Fruit fly (Drosophila melanogaster) whole organism, embryonic: ENCODE results near the gene CG6959.
A peak's percentile ranks its signal among the peaks of the same experiment; 100 is the strongest.

Experiments used
- Ada2b ChIP-seq: fragments of 200-800 bp; sonication (Bioruptor generic); IDR thresholded peaks from 2 replicates; pipeline ENCODE4 v1.3.6; 2022; ENCODE audit warnings: missing biosample characterization, missing genetic modification characterization
- CG1024 ChIP-seq: fragments of 200-800 bp; sonication (Bioruptor generic); IDR thresholded peaks from 2 replicates; pipeline ENCODE4 v1.3.6; 2022; ENCODE audit warnings: missing biosample characterization, missing genetic modification characterization
- CG10267 ChIP-seq: fragments of 200-800 bp; sonication (Bioruptor generic); optimal IDR thresholded peaks from 2 replicates; lab custom pipeline; 2018; ENCODE audit warnings: missing biosample characterization, mild to moderate bottlenecking, missing genetic modification characterization, moderate library complexity
- CG10462 ChIP-seq: fragments of 200-800 bp; sonication (Bioruptor generic); optimal IDR thresholded peaks from 2 replicates; lab custom pipeline; 2016; ENCODE audit warnings: missing biosample characterization, missing genetic modification characterization
- CG10543 ChIP-seq: fragments of 200-800 bp; sonication (Bioruptor generic); optimal IDR thresholded peaks from 3 replicates; lab custom pipeline; 2017; ENCODE audit warnings: missing biosample characterization, mild to moderate bottlenecking, missing genetic modification characterization, moderate library complexity
- CG11696 ChIP-seq: fragments of 200-800 bp; sonication (Bioruptor generic); IDR thresholded peaks from 2 replicates; pipeline ENCODE4 v1.3.6; 2022; ENCODE audit warnings: missing biosample characterization, missing genetic modification characterization
- CG12391 ChIP-seq: fragments of 200-800 bp; sonication (Bioruptor generic); optimal IDR thresholded peaks from 3 replicates; lab custom pipeline; 2018; ENCODE audit warnings: missing biosample characterization, mild to moderate bottlenecking, missing genetic modification characterization, moderate library complexity
- CG12769 ChIP-seq: fragments of 200-800 bp; sonication (Bioruptor generic); optimal IDR thresholded peaks from 2 replicates; lab custom pipeline; 2019; ENCODE audit warnings: missing biosample characterization, mild to moderate bottlenecking, missing genetic modification characterization, moderate library complexity
- CG13287 ChIP-seq: fragments of 200-800 bp; sonication (Bioruptor generic); IDR thresholded peaks from 2 replicates; pipeline ENCODE4 v1.3.6; 2022; ENCODE audit warnings: missing biosample characterization, missing genetic modification characterization; ENCODE audit not compliant: partially characterized antibody
- CG13775 ChIP-seq: fragments of 200-800 bp; sonication (Bioruptor generic); optimal IDR thresholded peaks from 3 replicates; lab custom pipeline; 2017; ENCODE audit warnings: missing biosample characterization, mild to moderate bottlenecking, missing genetic modification characterization
- CG18011 ChIP-seq: fragments of 200-800 bp; sonication (Bioruptor generic); optimal IDR thresholded peaks from 2 replicates; lab custom pipeline; 2017; ENCODE audit warnings: missing biosample characterization, missing genetic modification characterization, mild to moderate bottlenecking, moderate library complexity, missing genotype
- CG3065 ChIP-seq: fragments of 200-800 bp; sonication (Bioruptor generic); optimal IDR thresholded peaks from 2 replicates; lab custom pipeline; 2016; ENCODE audit warnings: missing biosample characterization, missing genetic modification characterization
- CG31224 ChIP-seq: fragments of 200-800 bp; sonication (Bioruptor generic); IDR thresholded peaks from 2 replicates; pipeline ENCODE4 v1.3.6; 2022; ENCODE audit warnings: missing biosample characterization, missing genetic modification characterization
- CG31365 ChIP-seq: fragments of 200-800 bp; sonication (Bioruptor generic); optimal IDR thresholded peaks from 2 replicates; lab custom pipeline; 2018; ENCODE audit warnings: missing biosample characterization, mild to moderate bottlenecking, missing genetic modification characterization
- CG3163 ChIP-seq: fragments of 200-800 bp; sonication (Bioruptor generic); optimal IDR thresholded peaks from 3 replicates; lab custom pipeline; 2016; ENCODE audit warnings: missing biosample characterization, missing genetic modification characterization
- CG32532 ChIP-seq: fragments of 200-800 bp; sonication (Bioruptor generic); IDR thresholded peaks from 2 replicates; pipeline ENCODE4 v1.3.6; 2022; ENCODE audit warnings: missing biosample characterization, missing genetic modification characterization
- CG3726 ChIP-seq: fragments of 200-800 bp; sonication (Bioruptor generic); IDR thresholded peaks from 3 replicates; pipeline ENCODE4, ENCODE4 v1.3.6; 2022; ENCODE audit warnings: missing biosample characterization, missing genetic modification characterization
- CG4282 ChIP-seq: fragments of 200-800 bp; sonication (Bioruptor generic); optimal IDR thresholded peaks from 2 replicates; lab custom pipeline; 2016; ENCODE audit warnings: missing biosample characterization, missing genetic modification characterization
- CG4360 ChIP-seq: fragments of 200-800 bp; sonication (Bioruptor generic); IDR thresholded peaks from 2 replicates; pipeline ENCODE4 v1.3.6; 2022; ENCODE audit warnings: missing biosample characterization, missing genetic modification characterization
- CG6175 ChIP-seq: fragments of 200-800 bp; sonication (Bioruptor generic); IDR thresholded peaks from 3 replicates; pipeline ENCODE4 v1.3.6; 2022; ENCODE audit warnings: missing biosample characterization, missing genetic modification characterization
- CG6683 ChIP-seq: fragments of 200-800 bp; sonication (Bioruptor generic); optimal IDR thresholded peaks from 2 replicates; lab custom pipeline; 2017; ENCODE audit warnings: missing biosample characterization, mild to moderate bottlenecking, missing genetic modification characterization, missing genetic modification reagents
- CG8290 ChIP-seq, 3 experiments: fragments of 200-800 bp; sonication (Bioruptor generic); optimal IDR thresholded peaks; 2 replicates each; lab custom pipeline; 2016 to 2019; ENCODE audit warnings: missing biosample characterization in 3 of 3, missing genetic modification characterization in 3 of 3, mild to moderate bottlenecking in 2 of 3, moderate library complexity in 1 of 3
- CG8359 ChIP-seq: fragments of 200-800 bp; sonication (Bioruptor generic); optimal IDR thresholded peaks from 2 replicates; lab custom pipeline; 2017; ENCODE audit warnings: missing biosample characterization, mild to moderate bottlenecking, missing genetic modification characterization, borderline replicate concordance
- CG9215 ChIP-seq: fragments of 200-800 bp; sonication (Bioruptor generic); IDR thresholded peaks from 2 replicates; pipeline ENCODE4 v1.3.6; 2022; ENCODE audit warnings: missing biosample characterization, missing genetic modification characterization
- CG9609 ChIP-seq: fragments of 200-800 bp; sonication (Bioruptor generic); optimal IDR thresholded peaks from 3 replicates; lab custom pipeline; 2016; ENCODE audit warnings: missing biosample characterization, missing genetic modification characterization
- Dbx ChIP-seq: fragments of 200-800 bp; sonication (Bioruptor generic); IDR thresholded peaks from 3 replicates; pipeline ENCODE4 v1.3.6; 2022; ENCODE audit warnings: missing biosample characterization, missing genetic modification characterization
- Dek ChIP-seq: fragments of 200-800 bp; sonication (Bioruptor generic); optimal IDR thresholded peaks from 3 replicates; lab custom pipeline; 2019; ENCODE audit warnings: missing biosample characterization, mild to moderate bottlenecking, missing genetic modification characterization, moderate library complexity
- Dfd ChIP-seq, 2 experiments: fragments of >200 bp; optimal IDR thresholded peaks; 2 replicates each; lab custom pipeline; 2017; ENCODE audit warnings: missing biosample characterization in 2 of 2, missing genetic modification characterization in 2 of 2
- Dll ChIP-seq: fragments of 200-800 bp; sonication (Bioruptor generic); IDR thresholded peaks from 4 replicates; pipeline ENCODE4 v1.3.6; 2022; ENCODE audit warnings: missing biosample characterization, missing genetic modification characterization; ENCODE audit not compliant: partially characterized antibody
- H15 ChIP-seq: fragments of 200-800 bp; sonication (Bioruptor generic); IDR thresholded peaks from 3 replicates; pipeline ENCODE4 v1.3.6; 2022; ENCODE audit warnings: missing biosample characterization, missing genetic modification characterization
- H2.0 ChIP-seq: fragments of 200-800 bp; sonication (Bioruptor generic); IDR thresholded peaks from 2 replicates; pipeline ENCODE4 v1.3.6; 2022; ENCODE audit warnings: missing biosample characterization, missing genetic modification characterization
- Lpt ChIP-seq: fragments of >200 bp; optimal IDR thresholded peaks from 2 replicates; lab custom pipeline; 2018; ENCODE audit warnings: missing biosample characterization, missing genetic modification characterization
- Mes4 ChIP-seq: fragments of 200-800 bp; sonication (Bioruptor generic); optimal IDR thresholded peaks from 2 replicates; lab custom pipeline; 2016; ENCODE audit warnings: missing biosample characterization, missing genetic modification characterization
- Oaz ChIP-seq: fragments of 200-800 bp; sonication (Bioruptor generic); IDR thresholded peaks from 2 replicates; pipeline ENCODE4 v1.3.6; 2022; ENCODE audit warnings: missing biosample characterization, missing genetic modification characterization
- Optix ChIP-seq: fragments of 200-800 bp; sonication (Bioruptor generic); IDR thresholded peaks from 3 replicates; pipeline ENCODE4 v1.3.6; 2022; ENCODE audit warnings: missing biosample characterization, missing genetic modification characterization
- Ptx1 ChIP-seq: fragments of 200-800 bp; sonication (Bioruptor generic); IDR thresholded peaks from 2 replicates; pipeline ENCODE4 v1.3.6; 2022; ENCODE audit warnings: missing biosample characterization, missing genetic modification characterization
- Vsx1 ChIP-seq: fragments of 200-800 bp; sonication (Bioruptor generic); optimal IDR thresholded peaks from 2 replicates; lab custom pipeline; 2017; ENCODE audit warnings: missing biosample characterization, mild to moderate bottlenecking, missing genetic modification characterization, missing genetic modification reagents
- h ChIP-seq: fragments of >200 bp; optimal IDR thresholded peaks from 2 replicates; lab custom pipeline; 2017
- insv ChIP-seq, 2 experiments: fragments of 200-800 bp; sonication (Bioruptor generic); optimal IDR thresholded peaks; 3 replicates each; lab custom pipeline; 2016 to 2018; ENCODE audit warnings: missing biosample characterization in 2 of 2, missing genetic modification characterization in 2 of 2
- jigr1 ChIP-seq: fragments of 200-800 bp; sonication (Bioruptor generic); IDR thresholded peaks from 3 replicates; pipeline ENCODE4 v1.3.6; 2022; ENCODE audit warnings: missing biosample characterization, missing genetic modification characterization
- klu ChIP-seq: fragments of 200-800 bp; sonication (Bioruptor generic); IDR thresholded peaks from 2 replicates; pipeline ENCODE4 v1.3.6; 2022; ENCODE audit warnings: missing biosample characterization, missing genetic modification characterization
- lola ChIP-seq, 3 experiments: fragments of >200 bp in 2 of 3; fragments of 200-800 bp in 1 of 3; sonication (Bioruptor generic) in 1 of 3; optimal IDR thresholded peaks; 2 replicates each; lab custom pipeline; 2017 to 2019; ENCODE audit warnings: missing biosample characterization in 3 of 3, missing genetic modification characterization in 3 of 3, mild to moderate bottlenecking in 1 of 3, moderate library complexity in 1 of 3
- nerfin-2 ChIP-seq: fragments of 200-800 bp; sonication (Bioruptor generic); IDR thresholded peaks from 2 replicates; pipeline ENCODE4 v1.3.6; 2022; ENCODE audit warnings: missing biosample characterization, missing genetic modification characterization; ENCODE audit not compliant: partially characterized antibody
- nom ChIP-seq: fragments of 200-800 bp; sonication (Bioruptor generic); optimal IDR thresholded peaks from 2 replicates; lab custom pipeline; 2017; ENCODE audit warnings: missing biosample characterization, missing genetic modification characterization, mild to moderate bottlenecking, moderate library complexity, missing genetic modification reagents
- pnt ChIP-seq: fragments of 200-800 bp; sonication (Bioruptor generic); optimal IDR thresholded peaks from 3 replicates; lab custom pipeline; 2016; ENCODE audit warnings: missing biosample characterization, missing genetic modification characterization
- run ChIP-seq: fragments of 200-800 bp; sonication (Bioruptor generic); optimal IDR thresholded peaks from 3 replicates; lab custom pipeline; 2018; ENCODE audit warnings: missing biosample characterization, mild to moderate bottlenecking, missing genetic modification characterization
- sens-2 ChIP-seq: fragments of 200-800 bp; sonication (Bioruptor generic); IDR thresholded peaks from 2 replicates; pipeline ENCODE4 v1.3.6; 2022; ENCODE audit warnings: missing biosample characterization, missing genetic modification characterization
- seq ChIP-seq: fragments of 200-800 bp; sonication (Bioruptor generic); IDR thresholded peaks from 2 replicates; pipeline ENCODE4 v1.3.6; 2022; ENCODE audit warnings: missing biosample characterization, missing genetic modification characterization
- tap ChIP-seq: fragments of 200-800 bp; optimal IDR thresholded peaks from 3 replicates; lab custom pipeline; 2019; ENCODE audit warnings: missing biosample characterization, mild to moderate bottlenecking, missing genetic modification characterization, moderate library complexity
- zfh1 ChIP-seq: fragments of 200-800 bp; sonication (Bioruptor generic); IDR thresholded peaks from 3 replicates; pipeline ENCODE4 v1.3.6; 2022; ENCODE audit warnings: missing biosample characterization, missing genetic modification characterization

CG6959 gene

DNA sequence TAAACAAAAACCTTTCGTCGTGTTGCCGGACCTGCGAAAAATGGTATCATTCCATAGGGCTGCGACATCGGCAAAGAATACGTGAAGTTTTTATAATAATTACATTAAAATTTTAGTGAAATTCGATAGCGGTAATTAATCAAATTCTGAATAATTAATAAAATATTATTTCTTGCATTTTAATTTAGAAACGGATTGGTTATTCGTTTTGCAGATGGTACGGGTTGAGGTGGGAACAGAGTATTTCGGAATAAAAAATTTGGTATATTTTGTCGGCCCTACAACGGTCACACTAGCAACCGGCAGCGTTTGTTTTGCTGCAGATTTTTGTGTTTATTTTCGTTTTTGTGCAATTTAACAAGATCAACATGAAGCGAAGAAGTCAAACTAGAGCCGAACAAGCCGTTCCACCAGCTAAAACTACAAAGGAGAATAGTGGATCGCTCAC is 13.3 kb upstream of the CG6959 start, which contains the start of the genes CG6962 and CG31368 (continued):
- TF ChIP-seq h (lab: Kevin White, UChicago) = no peak
- TF ChIP-seq Ada2b (GFP tag; lab: Robert Waterston, UW) = peak; percentile 82
- peak; percentile 80 for TF ChIP-seq H2.0
- TF ChIP-seq klu (GFP tag; lab: Robert Waterston, UW) = peak; percentile 86
- TF ChIP-seq CG9609 (GFP tag; lab: Kevin White, UChicago) = peak; percentile 13
- TF ChIP-seq CG3065 = peak; percentile 55
- TF ChIP-seq CG6175 (GFP tag; lab: Robert Waterston, UW) = no peak; the same call in 2 of the 3 replicates
- no peak for TF ChIP-seq nerfin-2 (GFP tag; lab: Robert Waterston, UW)
- peak; percentile 92 for TF ChIP-seq CG12391 (tag; lab: Kevin White, UChicago)
- no peak for TF ChIP-seq CG6683 (GFP tag; lab: Kevin White, UChicago)
- peak in 1 of 2 experiments; percentile 12 for TF ChIP-seq Dfd (GFP tag; optimal IDR thresholded peaks at IDR 0.05; lab: Kevin White, UChicago)
- TF ChIP-seq lola (GFP tag; optimal IDR thresholded peaks at IDR 0.05; lab: Kevin White, UChicago) = peak in 2 of 3 experiments; percentile 87
- TF ChIP-seq Mes4 (GFP tag; lab: Kevin White, UChicago) = no peak
- TF ChIP-seq run (tag; lab: Kevin White, UChicago) = peak; percentile 13
- peak; percentile 51 for TF ChIP-seq CG11696 (GFP tag; lab: Robert Waterston, UW)
- peak; percentile 61 for TF ChIP-seq CG18011 (GFP tag; lab: Kevin White, UChicago)
- TF ChIP-seq CG12769 (tag; lab: Kevin White, UChicago) = no peak
- TF ChIP-seq CG8359 (GFP tag; lab: Kevin White, UChicago) = no peak
- peak; percentile 86 for TF ChIP-seq Ptx1 (GFP tag; lab: Robert Waterston, UW)
- TF ChIP-seq CG10462 = peak; percentile 47
- no peak for TF ChIP-seq Lpt (GFP tag; lab: Kevin White, UChicago)
- TF ChIP-seq CG3163 = no peak
- peak; percentile 86 for TF ChIP-seq Dek (tag; lab: Kevin White, UChicago)
- TF ChIP-seq H15 (GFP tag; lab: Robert Waterston, UW) = peak; percentile 75
- peak; percentile 88 for TF ChIP-seq zfh1 (GFP tag; lab: Robert Waterston, UW)
- peak; percentile 60; the same call in 1 of the 3 replicates for TF ChIP-seq CG3726 (GFP tag; lab: Robert Waterston, UW)
- TF ChIP-seq sens-2 (GFP tag; lab: Robert Waterston, UW) = 0 out of 2 replicates have a peak, but pooled peaks have one; percentile 28
- peak; percentile 66 for TF ChIP-seq CG8290 (GFP tag; optimal IDR thresholded peaks at IDR 0.05; lab: Kevin White, UChicago)
- no peak for TF ChIP-seq CG8290 (tag; optimal IDR thresholded peaks at IDR 0.05; lab: Kevin White, UChicago)
- TF ChIP-seq Dll (GFP tag; lab: Robert Waterston, UW) = peak; percentile 40; the same call in 2 of the 4 replicates
- peak; percentile 51; the same call in 1 of the 2 replicates for TF ChIP-seq CG13287 (GFP tag; lab: Robert Waterston, UW)
- TF ChIP-seq CG31224 (GFP tag; lab: Robert Waterston, UW) = peak; percentile 52; the same call in 1 of the 2 replicates
- no peak for TF ChIP-seq CG4282 (GFP tag; lab: Kevin White, UChicago)
- peak; percentile 79 for TF ChIP-seq CG9215 (GFP tag; lab: Robert Waterston, UW)
- peak; percentile 76; the same call in 2 of the 3 replicates for TF ChIP-seq jigr1 (GFP tag; lab: Robert Waterston, UW)
- TF ChIP-seq CG13775 (GFP tag; lab: Kevin White, UChicago) = peak; percentile 86
- peak; percentile 59 for TF ChIP-seq Oaz
- TF ChIP-seq tap (tag; lab: Kevin White, UChicago) = no peak
- peak; percentile 43; the same call in 1 of the 3 replicates for TF ChIP-seq Optix (GFP tag; lab: Robert Waterston, UW)
- peak; percentile 90 for TF ChIP-seq CG32532 (GFP tag; lab: Robert Waterston, UW)
- TF ChIP-seq nom (GFP tag; lab: Kevin White, UChicago) = peak; percentile 28
- no peak for TF ChIP-seq Vsx1 (GFP tag; lab: Kevin White, UChicago)
- TF ChIP-seq CG1024 (GFP tag; lab: Robert Waterston, UW) = peak; percentile 80
- peak; percentile 67 for TF ChIP-seq pnt
- peak in 1 of 2 experiments; percentile 39 for TF ChIP-seq insv (GFP tag; optimal IDR thresholded peaks at IDR 0.05; lab: Kevin White, UChicago)
- peak; percentile 22; the same call in 1 of the 2 replicates for TF ChIP-seq CG4360 (GFP tag; lab: Robert Waterston, UW)
- no peak for TF ChIP-seq CG31365 (tag; lab: Kevin White, UChicago)
- TF ChIP-seq Dbx (GFP tag; lab: Robert Waterston, UW) = peak; percentile 78
- peak; percentile 64; the same call in 1 of the 2 replicates for TF ChIP-seq seq (GFP tag; lab: Robert Waterston, UW)
- peak; percentile 73 for TF ChIP-seq CG10543 (GFP tag; lab: Kevin White, UChicago)
- TF ChIP-seq CG10267 (tag; lab: Kevin White, UChicago) = peak; percentile 84
